Worm (Caenorhabditis elegans): ENCODE results near the gene pqn-2.
A peak's percentile ranks its signal among the peaks of the same experiment; 100 is the strongest.

The pqn-2 gene

ce11 chrV:10382142-10382541 is at the start of gene pqn-2:
TSS of gene pqn-2 (plus strand) at chrV:10382442.
- TF ChIP-seq hlh-4 (tag; optimal IDR thresholded peaks at IDR 0.05), result no peak
- TF ChIP-seq zag-1 (tag; optimal IDR thresholded peaks at IDR 0.05), result no peak
- no peak for TF ChIP-seq blmp-1 (tag; optimal IDR thresholded peaks at IDR 0.05)
- TF ChIP-seq snpc-4 (tag; optimal IDR thresholded peaks at IDR 0.05), result no peak
- no peak for TF ChIP-seq lin-14 (GFP tag; optimal IDR thresholded peaks at IDR 0.05)
- no peak for TF ChIP-seq fos-1 (tag; optimal IDR thresholded peaks at IDR 0.05)
- no peak for TF ChIP-seq unc-98 (GFP tag; IDR thresholded peaks at IDR 0.05)
- TF ChIP-seq ceh-90 (tag; optimal IDR thresholded peaks at IDR 0.05), result no peak

DNA sequence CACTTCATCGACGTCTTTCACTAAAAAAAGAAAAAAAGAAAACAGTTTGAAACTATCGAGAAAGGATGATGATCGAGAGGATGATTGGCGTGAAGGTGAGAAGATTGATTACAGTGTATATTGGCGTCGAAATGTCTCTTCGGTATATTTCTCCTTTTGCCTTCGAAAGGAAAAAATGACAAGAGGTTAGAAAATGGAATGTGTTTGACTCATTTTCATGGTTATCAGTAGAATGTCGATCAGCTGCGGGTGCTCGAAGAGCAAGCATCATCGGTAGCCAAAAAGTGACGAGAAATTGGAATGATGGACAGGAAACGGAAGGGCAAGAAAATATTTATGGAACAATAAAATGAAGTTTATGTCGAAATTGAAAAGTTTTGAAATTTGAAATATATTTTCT is 48.4 kb upstream of the pqn-2 start:
- TF ChIP-seq lin-14 (GFP tag; optimal IDR thresholded peaks at IDR 0.05), result no peak
- TF ChIP-seq blmp-1 (tag; optimal IDR thresholded peaks at IDR 0.05), result peak; percentile 65
- TF ChIP-seq mep-1 (tag; optimal IDR thresholded peaks at IDR 0.05), result no peak
- TF ChIP-seq unc-86 (tag; optimal IDR thresholded peaks at IDR 0.05), result no peak
- TF ChIP-seq efl-1 (optimal IDR thresholded peaks at IDR 0.05), result no peak
- peak in 1 of 2 experiments; percentile 8 for TF ChIP-seq efl-1 (GFP tag; optimal IDR thresholded peaks at IDR 0.05 in 1 of 2)

- TF ChIP-seq lir-3 (tag; optimal IDR thresholded peaks at IDR 0.05; ENCODE audit: poor library complexity) (no peak), isw-1 (GFP tag; IDR thresholded peaks at IDR 0.05) (no peak), nhr-28 (tag; optimal IDR thresholded peaks at IDR 0.05) (no peak), unc-30 (tag; optimal IDR thresholded peaks at IDR 0.05) (no peak), nhr-11 (tag; optimal IDR thresholded peaks at IDR 0.05) (no peak), nhr-20 (tag; optimal IDR thresholded peaks at IDR 0.05) (peak; percentile 25), aha-1 (tag; optimal IDR thresholded peaks at IDR 0.05) (no peak), grh-1 (GFP tag; IDR thresholded peaks at IDR 0.05) (no peak), F16B12.6 (tag; optimal IDR thresholded peaks at IDR 0.05) (no peak), unc-86 (tag; optimal IDR thresholded peaks at IDR 0.05) (no peak), hlh-4 (tag; optimal IDR thresholded peaks at IDR 0.05) (no peak), lin-35 (GFP tag; optimal IDR thresholded peaks at IDR 0.05) (peak; percentile 32 to 39), unc-130 (tag; optimal IDR thresholded peaks at IDR 0.05) (peak; percentile 59), vab-15 (tag; optimal IDR thresholded peaks at IDR 0.05) (no peak), nhr-47 (tag; optimal IDR thresholded peaks at IDR 0.05) (peak; percentile 12), hpl-2 (GFP tag; optimal IDR thresholded peaks at IDR 0.05) (no peak), sup-37 (GFP tag; optimal IDR thresholded peaks at IDR 0.05) (no peak), mab-9 (GFP tag; IDR thresholded peaks at IDR 0.05) (no peak), ceh-90 (tag; optimal IDR thresholded peaks at IDR 0.05) (no peak), zag-1 (tag; optimal IDR thresholded peaks at IDR 0.05) (no peak), irx-1 (tag; optimal IDR thresholded peaks at IDR 0.05) (no peak), ztf-4 (tag; optimal IDR thresholded peaks at IDR 0.05) (no peak), sox-4 (tag; optimal IDR thresholded peaks at IDR 0.05) (no peak), ceh-8 (GFP tag; optimal IDR thresholded peaks at IDR 0.05) (no peak), egl-27 (tag; optimal IDR thresholded peaks at IDR 0.05) (no peak), hlh-17 (GFP tag; optimal IDR thresholded peaks at IDR 0.05; ENCODE audit: borderline replicate concordance) (no peak), fkh-4 (tag; optimal IDR thresholded peaks at IDR 0.05; ENCODE audit: borderline replicate concordance) (no peak), lin-14 (GFP tag; optimal IDR thresholded peaks at IDR 0.05) (peak; percentile 53), snpc-4 (tag; optimal IDR thresholded peaks at IDR 0.05) (no peak), dpl-1 (GFP tag; optimal IDR thresholded peaks at IDR 0.05) (peak in 1 of 3 experiments; percentile 64), C04F5.9 (tag; optimal IDR thresholded peaks at IDR 0.05) (no peak), nhr-19 (GFP tag; conservative IDR thresholded peaks at IDR 0.05) (no peak), nhr-12 (tag; optimal IDR thresholded peaks at IDR 0.05) (no peak), pag-3 (tag; optimal IDR thresholded peaks at IDR 0.05; ENCODE audit: borderline replicate concordance, insufficient read depth) (no peak), ama-1 (optimal IDR thresholded peaks at IDR 0.05) (no peak), nhr-84 (tag; optimal IDR thresholded peaks at IDR 0.05) (no peak), fkh-8 (tag; optimal IDR thresholded peaks at IDR 0.05) (no peak), sptf-1 (tag; optimal IDR thresholded peaks at IDR 0.05) (no peak), Y116A8C.19 (tag; optimal IDR thresholded peaks at IDR 0.05; ENCODE audit: borderline replicate concordance) (no peak), elt-3 (tag; optimal IDR thresholded peaks at IDR 0.05) (peak in 1 of 6 experiments; percentile 26), nhr-71 (tag; optimal IDR thresholded peaks at IDR 0.05) (peak; percentile 31), nhr-77 (tag; optimal IDR thresholded peaks at IDR 0.05) (no peak)
Measured at ce11 chrV:10338305-10338992, 43.8 kb upstream of the pqn-2 start, which contains the start of gene arx-2. TSS of gene arx-2 (minus strand) at chrV:10338355.

All from whole organism, L1 larva.